Worm (Caenorhabditis elegans) whole organism, L1 larva: ENCODE data around the gene Y54F10BM.20.

Source experiments
- F16B12.6 ChIP-seq: fragments of 150-350 bp; optimal IDR thresholded peaks from 2 replicates; lab custom pipeline; 2014; ENCODE audit warnings: missing biosample characterization, missing genetic modification characterization
- aha-1 ChIP-seq: fragments of 150-350 bp; optimal IDR thresholded peaks from 2 replicates; lab custom pipeline; 2014; ENCODE audit warnings: missing biosample characterization, missing genetic modification characterization
- alr-1 ChIP-seq: fragments of 200-800 bp; sonication (Bioruptor generic); optimal IDR thresholded peaks from 2 replicates; lab custom pipeline; 2018; ENCODE audit warnings: borderline replicate concordance, mild to moderate bottlenecking, missing genetic modification characterization, missing compliant biosample characterization
- aly-2 ChIP-seq: fragments of 150-350 bp; optimal IDR thresholded peaks from 2 replicates; lab custom pipeline; 2014; ENCODE audit warnings: missing biosample characterization, missing genetic modification characterization
- ama-1 ChIP-seq: fragments of 150-350 bp; optimal IDR thresholded peaks from 2 replicates; lab custom pipeline; 2014
- ceh-82 ChIP-seq, 3 experiments: fragments of 150-350 bp in 1 of 3; sonication (generic microtip) in 2 of 3; optimal IDR thresholded peaks; 2 replicates each; lab custom pipeline; 2014 to 2017; ENCODE audit warnings: missing biosample characterization in 3 of 3, missing genetic modification characterization in 3 of 3
- ceh-88 ChIP-seq: fragments of 200-800 bp; sonication (Bioruptor generic); IDR thresholded peaks from 2 replicates; pipeline ENCODE4 v1.3.6; 2022; ENCODE audit warnings: missing genetic modification characterization, missing compliant biosample characterization
- dpl-1 ChIP-seq, 3 experiments: fragments of 150-350 bp in 2 of 3; sonication (generic microtip) in 1 of 3; optimal IDR thresholded peaks; 2 replicates each; lab custom pipeline; 2014 to 2017; ENCODE audit warnings: missing biosample characterization in 3 of 3, missing genetic modification characterization in 3 of 3, missing genetic modification reagents in 3 of 3
- dsc-1 ChIP-seq: sonication (generic microtip); optimal IDR thresholded peaks from 2 replicates; lab custom pipeline; 2016; ENCODE audit warnings: mild to moderate bottlenecking, missing genetic modification characterization, missing compliant biosample characterization
- efl-1 ChIP-seq, 4 experiments: fragments of 150-350 bp; optimal IDR thresholded peaks in 3 of 4; peaks in 1 of 4; 1 replicate in 1 of 4; 2 replicates in 3 of 4; lab custom pipeline; 2014; ENCODE audit warnings: missing biosample characterization in 2 of 4, missing genetic modification characterization in 2 of 4, missing genetic modification reagents in 2 of 4
- elt-2 ChIP-seq: sonication (generic microtip); optimal IDR thresholded peaks from 2 replicates; lab custom pipeline; 2016; ENCODE audit warnings: missing genetic modification characterization, mild to moderate bottlenecking, inconsistent platforms, missing compliant biosample characterization, missing genetic modification reagents
- ets-5 ChIP-seq: fragments of 200-800 bp; sonication (Bioruptor generic); IDR thresholded peaks from 2 replicates; pipeline ENCODE4 v1.3.6; 2022; ENCODE audit warnings: missing genetic modification characterization, missing compliant biosample characterization
- hlh-17 ChIP-seq: fragments of 200-800 bp; sonication (Bioruptor generic); optimal IDR thresholded peaks from 2 replicates; lab custom pipeline; 2018; ENCODE audit warnings: missing genetic modification characterization, mild to moderate bottlenecking, missing compliant biosample characterization, moderate library complexity, borderline replicate concordance
- hpl-2 ChIP-seq: fragments of 150-350 bp; optimal IDR thresholded peaks from 2 replicates; lab custom pipeline; 2014; ENCODE audit warnings: missing biosample characterization, missing genetic modification reagents, missing genetic modification characterization
- isw-1 ChIP-seq: fragments of 200-800 bp; sonication (Bioruptor generic); IDR thresholded peaks from 2 replicates; pipeline ENCODE4 v1.3.6; 2022; ENCODE audit warnings: missing genetic modification characterization, missing compliant biosample characterization
- lin-35 ChIP-seq, 2 experiments: fragments of 150-350 bp; optimal IDR thresholded peaks; 2 replicates each; lab custom pipeline; 2014; ENCODE audit warnings: missing biosample characterization in 2 of 2, missing genetic modification characterization in 2 of 2, missing genetic modification reagents in 2 of 2
- lir-3 ChIP-seq: sonication (generic microtip); optimal IDR thresholded peaks from 2 replicates; lab custom pipeline; 2016; ENCODE audit warnings: mild to moderate bottlenecking, missing genetic modification characterization, moderate library complexity, missing compliant biosample characterization; ENCODE audit not compliant: poor library complexity
- lsy-2 ChIP-seq, 2 experiments: fragments of 150-350 bp; optimal IDR thresholded peaks; 2 replicates each; lab custom pipeline; 2014; ENCODE audit warnings: missing biosample characterization in 2 of 2, missing genetic modification characterization in 2 of 2
- mef-2 ChIP-seq: fragments of 150-350 bp; optimal IDR thresholded peaks from 2 replicates; lab custom pipeline; 2014; ENCODE audit warnings: missing biosample characterization, missing genetic modification characterization
- mep-1 ChIP-seq: fragments of 150-350 bp; optimal IDR thresholded peaks from 2 replicates; lab custom pipeline; 2014; ENCODE audit warnings: missing biosample characterization, missing genetic modification characterization
- nhr-19 ChIP-seq: fragments of 200-800 bp; sonication (Bioruptor generic); conservative IDR thresholded peaks from 2 replicates; pipeline ENCODE4 v1.3.6; 2022; ENCODE audit warnings: missing genetic modification characterization, missing compliant biosample characterization
- nhr-71 ChIP-seq: sonication (generic microtip); optimal IDR thresholded peaks from 2 replicates; lab custom pipeline; 2016; ENCODE audit warnings: mild to moderate bottlenecking, missing genetic modification characterization, moderate library complexity, missing compliant biosample characterization
- nhr-76 ChIP-seq: sonication (generic microtip); optimal IDR thresholded peaks from 2 replicates; lab custom pipeline; 2017; ENCODE audit warnings: missing biosample characterization, missing genetic modification characterization
- nhr-85 ChIP-seq: sonication (generic microtip); peaks from one replicate; lab custom pipeline; 2016; ENCODE audit warnings: missing genetic modification characterization, inconsistent platforms, missing compliant biosample characterization
- nhr-90 ChIP-seq: sonication (generic microtip); optimal IDR thresholded peaks from 2 replicates; lab custom pipeline; 2016; ENCODE audit warnings: mild to moderate bottlenecking, missing genetic modification characterization, missing compliant biosample characterization; ENCODE audit not compliant: poor library complexity
- pqm-1 ChIP-seq: sonication (generic microtip); optimal IDR thresholded peaks from 3 replicates; lab custom pipeline; 2017; ENCODE audit warnings: missing biosample characterization, missing genetic modification characterization
- skn-1 ChIP-seq: fragments of 150-350 bp; optimal IDR thresholded peaks from 2 replicates; lab custom pipeline; 2014; ENCODE audit warnings: missing biosample characterization, missing genetic modification characterization
- sup-37 ChIP-seq: fragments of 200-800 bp; sonication (Bioruptor generic); optimal IDR thresholded peaks from 2 replicates; lab custom pipeline; 2018; ENCODE audit warnings: mild to moderate bottlenecking, missing genetic modification characterization, missing compliant biosample characterization
- tbx-2 ChIP-seq: sonication (generic microtip); optimal IDR thresholded peaks from 2 replicates; lab custom pipeline; 2016; ENCODE audit warnings: missing genetic modification characterization, missing compliant biosample characterization
- unc-130 ChIP-seq: fragments of 150-350 bp; optimal IDR thresholded peaks from 2 replicates; lab custom pipeline; 2017; ENCODE audit warnings: missing biosample characterization, missing genetic modification characterization, inconsistent platforms
- unc-98 ChIP-seq: fragments of 200-800 bp; sonication (Bioruptor generic); IDR thresholded peaks from 2 replicates; pipeline ENCODE4 v1.3.6; 2022; ENCODE audit warnings: missing genetic modification characterization, missing compliant biosample characterization
- xbp-1 ChIP-seq: sonication (generic microtip); optimal IDR thresholded peaks from 2 replicates; lab custom pipeline; 2016; ENCODE audit warnings: missing genetic modification characterization, missing compliant biosample characterization
- ztf-11 ChIP-seq, 2 experiments: sonication (generic microtip); optimal IDR thresholded peaks; 2 replicates each; lab custom pipeline; 2016 to 2017; ENCODE audit warnings: missing genetic modification characterization in 2 of 2, missing biosample characterization in 1 of 2, missing compliant biosample characterization in 1 of 2

Gene Y54F10BM.20

ce11 chrIII:2310996-2311395 is 2.9 kb downstream of the Y54F10BM.20 start:
- TF ChIP-seq pqm-1 (no peak), dsc-1 (tag; lab: Kevin White, UChicago) (no peak), mep-1 (tag; lab: Kevin White, UChicago) (no peak), ceh-88 (GFP tag; lab: Robert Waterston, UW) (no peak), lsy-2 (tag; optimal IDR thresholded peaks at IDR 0.05; lab: Kevin White, UChicago) (no peak), nhr-71 (tag; lab: Kevin White, UChicago) (no peak), dpl-1 (GFP tag; optimal IDR thresholded peaks at IDR 0.05; lab: Kevin White, UChicago) (no peak), aly-2 (tag; lab: Kevin White, UChicago) (no peak), nhr-76 (tag; lab: Kevin White, UChicago) (no peak), unc-130 (tag; lab: Kevin White, UChicago) (no peak)

- peak in 1 of 3 experiments; percentile 30 for TF ChIP-seq ceh-82 (tag; optimal IDR thresholded peaks at IDR 0.05; lab: Kevin White, UChicago)
- peak; percentile 51 for TF ChIP-seq nhr-85
- peak; percentile 37 to 55 for TF ChIP-seq lin-35 (GFP tag; optimal IDR thresholded peaks at IDR 0.05; lab: Kevin White, UChicago)
- TF ChIP-seq dpl-1 (GFP tag; optimal IDR thresholded peaks at IDR 0.05; lab: Kevin White, UChicago) = peak; percentile 25 to 70 (median 55)
- TF ChIP-seq ama-1 (lab: Kevin White, UChicago) = no peak
- TF ChIP-seq mep-1 (tag; lab: Kevin White, UChicago) = peak; percentile 51
- TF ChIP-seq F16B12.6 = peak; percentile 85
- no peak for TF ChIP-seq pqm-1
- TF ChIP-seq ets-5 (GFP tag; lab: Robert Waterston, UW) = no peak
- peak; percentile 2 for TF ChIP-seq xbp-1 (tag; lab: Kevin White, UChicago)
- 0 out of 2 replicates have a peak, but pooled peaks have one; percentile 4 for TF ChIP-seq isw-1 (GFP tag; lab: Robert Waterston, UW)
- peak; percentile 39 to 47 for TF ChIP-seq lsy-2 (tag; optimal IDR thresholded peaks at IDR 0.05; lab: Kevin White, UChicago)
- peak; percentile 42 to 62 for TF ChIP-seq efl-1 (optimal IDR thresholded peaks at IDR 0.05; lab: Kevin White, UChicago)
- peak; percentile 65 to 95 for TF ChIP-seq efl-1 (GFP tag; optimal IDR thresholded peaks at IDR 0.05 in 1 of 2; lab: Kevin White, UChicago)
- peak; percentile 9 for TF ChIP-seq skn-1 (tag; lab: Kevin White, UChicago)
- no peak for TF ChIP-seq alr-1 (tag; lab: Kevin White, UChicago)
- TF ChIP-seq ztf-11 (tag; optimal IDR thresholded peaks at IDR 0.05; lab: Kevin White, UChicago) = no peak
These were observed 6.0 kb downstream of the Y54F10BM.20 start, which contains the start of the genes fbxa-66 and iffb-1 for ce11 chrIII:2313985-2314494. Gene fbxa-66 (minus strand): TSS chrIII:2314035. Gene iffb-1 (plus strand): TSS chrIII:2314436.

- TF ChIP-seq efl-1 (optimal IDR thresholded peaks at IDR 0.05; lab: Kevin White, UChicago) (no peak), efl-1 (GFP tag; optimal IDR thresholded peaks at IDR 0.05 in 1 of 2; lab: Kevin White, UChicago) (peak in 1 of 2 experiments; percentile 68), nhr-90 (tag; lab: Kevin White, UChicago) (no peak)
These were observed 6.6 kb downstream of the Y54F10BM.20 start for ce11 chrIII:2314678-2315077.

- TF ChIP-seq F16B12.6 = no peak
- no peak for TF ChIP-seq tbx-2
- TF ChIP-seq mef-2 (tag; lab: Kevin White, UChicago) = no peak
- TF ChIP-seq lir-3 = no peak
- TF ChIP-seq ets-5 (GFP tag; lab: Robert Waterston, UW) = no peak
- TF ChIP-seq nhr-19 = no peak
These were observed 8.4 kb downstream of the Y54F10BM.20 start for ce11 chrIII:2316439-2316838.

- TF ChIP-seq ceh-82 (tag; optimal IDR thresholded peaks at IDR 0.05; lab: Kevin White, UChicago) (no peak), elt-2 (tag; lab: Kevin White, UChicago) (no peak), hlh-17 (GFP tag; lab: Kevin White, UChicago) (no peak), lir-3 (no peak), unc-98 (no peak), sup-37 (GFP tag; lab: Kevin White, UChicago) (no peak), aha-1 (no peak), hpl-2 (no peak)
These were observed 16.6 kb downstream of the Y54F10BM.20 start for ce11 chrIII:2324703-2325102.
